Fruit fly (Drosophila melanogaster): ENCODE results near the gene CG5746.
A peak's percentile ranks its signal among the peaks of the same experiment; 100 is the strongest.

CG5746 gene

DNA sequence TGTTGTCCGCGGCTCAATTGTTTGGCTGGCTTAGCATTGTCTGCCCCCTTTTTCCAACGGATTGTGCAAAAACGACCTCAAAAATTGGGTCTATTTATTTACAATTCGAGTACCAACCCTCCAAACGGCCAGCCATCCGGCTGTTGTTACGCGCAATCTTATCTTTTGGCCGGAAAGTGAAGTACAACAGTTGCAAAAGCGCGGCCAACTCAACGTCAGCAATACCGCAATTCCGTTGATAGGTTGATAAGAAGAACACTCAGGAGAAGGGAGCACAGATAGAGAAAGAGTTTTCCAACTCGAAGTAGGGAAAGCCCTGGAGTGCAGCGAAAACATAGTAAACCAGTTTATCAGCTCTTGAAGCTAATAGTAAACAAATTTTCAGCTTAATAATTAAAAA lies 51.7 kb downstream of the CG5746 start:
- TF ChIP-seq CG17801 (GFP tag; optimal IDR thresholded peaks at IDR 0.05; ENCODE audit: partially characterized antibody) = no peak

- TF ChIP-seq CG17801 (GFP tag; optimal IDR thresholded peaks at IDR 0.05; ENCODE audit: partially characterized antibody) = peak; percentile 95
These were observed 52.8 kb downstream of the CG5746 start for dm6 chr3R:24295556-24296465.

- TF ChIP-seq CG17801 (GFP tag; optimal IDR thresholded peaks at IDR 0.05; ENCODE audit: partially characterized antibody) = peak; percentile 76
These were observed 53.6 kb downstream of the CG5746 start, which contains the start of gene crb for dm6 chr3R:24294784-24295555. TSS of gene crb (plus strand) at chr3R:24295078.

- TF ChIP-seq CG17801 (GFP tag; optimal IDR thresholded peaks at IDR 0.05; ENCODE audit: partially characterized antibody) = no peak
These were observed 54.3 kb downstream of the CG5746 start, which contains the start of gene CG5715 for dm6 chr3R:24294299-24294698. TSS of gene CG5715 (minus strand) at chr3R:24294399.
